Fruit fly (Drosophila melanogaster) whole organism, embryonic: ENCODE measurements around the gene Prx2.

Experiments used
- Aef1 ChIP-seq: fragments of 200-800 bp; sonication (Bioruptor generic); IDR thresholded peaks from 3 replicates; pipeline ENCODE4 v1.3.6; 2022; ENCODE audit warnings: missing biosample characterization, missing genetic modification characterization
- Atf3 ChIP-seq: fragments of 200-800 bp; sonication (Bioruptor generic); optimal IDR thresholded peaks from 3 replicates; lab custom pipeline; 2016; ENCODE audit warnings: missing biosample characterization, missing genetic modification characterization
- B-H1 ChIP-seq: fragments of 200-800 bp; sonication (Bioruptor generic); IDR thresholded peaks from 3 replicates; pipeline ENCODE4 v1.3.6; 2022; ENCODE audit warnings: missing biosample characterization, missing genetic modification characterization
- Blimp-1 ChIP-seq: fragments of 200-800 bp; sonication (Bioruptor generic); optimal IDR thresholded peaks from 3 replicates; lab custom pipeline; 2018; ENCODE audit warnings: missing biosample characterization, missing genetic modification characterization, mild to moderate bottlenecking, moderate library complexity, missing genetic modification reagents
- CG10147 ChIP-seq: fragments of 200-800 bp; sonication (Bioruptor generic); optimal IDR thresholded peaks from 2 replicates; lab custom pipeline; 2019; ENCODE audit warnings: missing biosample characterization, mild to moderate bottlenecking, missing genetic modification characterization, moderate library complexity
- CG10209 ChIP-seq: fragments of 200-800 bp; sonication (Bioruptor generic); optimal IDR thresholded peaks from 3 replicates; lab custom pipeline; 2017; ENCODE audit warnings: missing biosample characterization, mild to moderate bottlenecking, missing genetic modification characterization, missing genetic modification reagents
- CG11504 ChIP-seq: fragments of 200-800 bp; sonication (Bioruptor generic); optimal IDR thresholded peaks from 3 replicates; lab custom pipeline; 2019; ENCODE audit warnings: missing biosample characterization, mild to moderate bottlenecking, missing genetic modification characterization, moderate library complexity
- CG11696 ChIP-seq: fragments of 200-800 bp; sonication (Bioruptor generic); IDR thresholded peaks from 2 replicates; pipeline ENCODE4 v1.3.6; 2022; ENCODE audit warnings: missing biosample characterization, missing genetic modification characterization
- CG12155 ChIP-seq: fragments of 200-800 bp; sonication (Bioruptor generic); optimal IDR thresholded peaks from 3 replicates; lab custom pipeline; 2016; ENCODE audit warnings: missing biosample characterization, missing genetic modification characterization
- CG14860 ChIP-seq: fragments of 200-800 bp; sonication (Bioruptor generic); IDR thresholded peaks from 3 replicates; pipeline ENCODE4 v1.3.6; 2022; ENCODE audit warnings: missing biosample characterization, missing genetic modification characterization; ENCODE audit not compliant: partially characterized antibody
- CG18619 ChIP-seq: fragments of 200-800 bp; sonication (Bioruptor generic); optimal IDR thresholded peaks from 3 replicates; lab custom pipeline; 2017; ENCODE audit warnings: missing biosample characterization, mild to moderate bottlenecking, missing genetic modification characterization
- CG2712 ChIP-seq: fragments of 200-800 bp; optimal IDR thresholded peaks from 3 replicates; lab custom pipeline; 2019; ENCODE audit warnings: missing biosample characterization, mild to moderate bottlenecking, missing genetic modification characterization, moderate library complexity
- CG31224 ChIP-seq: fragments of 200-800 bp; sonication (Bioruptor generic); IDR thresholded peaks from 2 replicates; pipeline ENCODE4 v1.3.6; 2022; ENCODE audit warnings: missing biosample characterization, missing genetic modification characterization
- CG3281 ChIP-seq: fragments of 200-800 bp; sonication (Bioruptor generic); optimal IDR thresholded peaks from 3 replicates; lab custom pipeline; 2017; ENCODE audit warnings: missing biosample characterization, mild to moderate bottlenecking, missing genetic modification characterization
- CG4404 ChIP-seq: fragments of 200-800 bp; sonication (Bioruptor generic); IDR thresholded peaks from 2 replicates; pipeline ENCODE4 v1.3.6; 2022; ENCODE audit warnings: missing biosample characterization, missing genetic modification characterization
- CG5180 ChIP-seq: fragments of 200-800 bp; sonication (Bioruptor generic); optimal IDR thresholded peaks from 3 replicates; lab custom pipeline; 2017; ENCODE audit warnings: missing biosample characterization, missing genetic modification characterization, mild to moderate bottlenecking, moderate library complexity, missing genetic modification reagents
- CG7987 ChIP-seq: fragments of 200-800 bp; sonication (Bioruptor generic); optimal IDR thresholded peaks from 2 replicates; lab custom pipeline; 2018; ENCODE audit warnings: missing biosample characterization, mild to moderate bottlenecking, missing genetic modification characterization, moderate library complexity
- CG8944 ChIP-seq: fragments of 200-800 bp; sonication (Bioruptor generic); optimal IDR thresholded peaks from 3 replicates; lab custom pipeline; 2016; ENCODE audit warnings: missing biosample characterization, missing genetic modification characterization
- CHES-1-like ChIP-seq: fragments of 200-800 bp; sonication (Bioruptor generic); optimal IDR thresholded peaks from 2 replicates; lab custom pipeline; 2016; ENCODE audit warnings: missing biosample characterization, missing genetic modification characterization
- E2f1 ChIP-seq: fragments of 200-800 bp; sonication (Bioruptor generic); IDR thresholded peaks from 2 replicates; pipeline ENCODE4 v1.3.6; 2022; ENCODE audit warnings: missing biosample characterization, missing genetic modification characterization
- ERR ChIP-seq: fragments of 200-800 bp; sonication (Bioruptor generic); optimal IDR thresholded peaks from 2 replicates; lab custom pipeline; 2016; ENCODE audit warnings: missing biosample characterization, missing genetic modification characterization
- H2.0 ChIP-seq: fragments of 200-800 bp; sonication (Bioruptor generic); IDR thresholded peaks from 2 replicates; pipeline ENCODE4 v1.3.6; 2022; ENCODE audit warnings: missing biosample characterization, missing genetic modification characterization
- HmgD ChIP-seq: fragments of 200-800 bp; sonication (Bioruptor generic); optimal IDR thresholded peaks from 3 replicates; lab custom pipeline; 2016; ENCODE audit warnings: missing biosample characterization, missing genetic modification characterization
- Jarid2 ChIP-seq: fragments of 200-800 bp; sonication (Bioruptor generic); optimal IDR thresholded peaks from 3 replicates; lab custom pipeline; 2017; ENCODE audit warnings: mild to moderate bottlenecking, missing biosample characterization, missing genetic modification reagents, missing genetic modification characterization
- Kr ChIP-seq: fragments of 200-800 bp; sonication (Bioruptor generic); optimal IDR thresholded peaks from 2 replicates; lab custom pipeline; 2017; ENCODE audit warnings: missing biosample characterization, mild to moderate bottlenecking, missing genetic modification characterization
- Med ChIP-seq: fragments of 200-800 bp; sonication (Bioruptor generic); peaks from one replicate; lab custom pipeline; 2016; ENCODE audit warnings: missing biosample characterization, missing genetic modification characterization, mild to moderate bottlenecking, inconsistent platforms, moderate library complexity
- Mrtf ChIP-seq: fragments of 200-800 bp; sonication (Bioruptor generic); IDR thresholded peaks from 3 replicates; pipeline ENCODE4 v1.3.6; 2022; ENCODE audit warnings: missing biosample characterization, missing genetic modification characterization
- NC2α ChIP-seq: fragments of 200-800 bp; sonication (Bioruptor generic); optimal IDR thresholded peaks from 2 replicates; lab custom pipeline; 2016; ENCODE audit warnings: missing biosample characterization, missing genetic modification characterization
- NK7.1 ChIP-seq: fragments of 200-800 bp; sonication (Bioruptor generic); optimal IDR thresholded peaks from 3 replicates; lab custom pipeline; 2016; ENCODE audit warnings: missing biosample characterization, missing genetic modification characterization
- Neu2 ChIP-seq: fragments of 200-800 bp; sonication (Bioruptor generic); optimal IDR thresholded peaks from 3 replicates; lab custom pipeline; 2016; ENCODE audit warnings: missing biosample characterization, missing genetic modification characterization, borderline replicate concordance
- Nf-YA ChIP-seq: fragments of 200-800 bp; sonication (Bioruptor generic); IDR thresholded peaks from 2 replicates; pipeline ENCODE4 v1.3.6; 2022; ENCODE audit warnings: missing biosample characterization, missing genetic modification characterization
- PHDP ChIP-seq: fragments of 200-800 bp; sonication (Bioruptor generic); optimal IDR thresholded peaks from 3 replicates; lab custom pipeline; 2018; ENCODE audit warnings: missing biosample characterization, mild to moderate bottlenecking, missing genetic modification characterization, moderate library complexity
- Rfx ChIP-seq: fragments of 200-800 bp; sonication (Bioruptor generic); IDR thresholded peaks from 2 replicates; pipeline ENCODE4 v1.3.6; 2022; ENCODE audit warnings: missing biosample characterization, missing genetic modification characterization
- Sry-δ ChIP-seq: fragments of 200-800 bp; sonication (Bioruptor generic); optimal IDR thresholded peaks from 2 replicates; lab custom pipeline; 2016; ENCODE audit warnings: missing biosample characterization, missing genetic modification characterization
- al ChIP-seq: fragments of 200-800 bp; sonication (Bioruptor generic); IDR thresholded peaks from 2 replicates; pipeline ENCODE4 v1.3.6; 2022; ENCODE audit warnings: missing biosample characterization, missing genetic modification characterization
- ap ChIP-seq: fragments of 200-800 bp; sonication (Bioruptor generic); IDR thresholded peaks from 2 replicates; pipeline ENCODE4 v1.3.6; 2022; ENCODE audit warnings: missing biosample characterization, missing genetic modification characterization
- br ChIP-seq: fragments of >200 bp; optimal IDR thresholded peaks from 2 replicates; lab custom pipeline; 2017
- crp ChIP-seq, 2 experiments: fragments of 200-800 bp; sonication (Bioruptor generic); optimal IDR thresholded peaks; 2 replicates in 1 of 2; 3 replicates in 1 of 2; lab custom pipeline; 2017; ENCODE audit warnings: missing biosample characterization in 2 of 2, missing genetic modification characterization in 2 of 2, mild to moderate bottlenecking in 1 of 2, moderate library complexity in 1 of 2
- gcm ChIP-seq: fragments of 200-800 bp; sonication (Bioruptor generic); optimal IDR thresholded peaks from 2 replicates; lab custom pipeline; 2019; ENCODE audit warnings: missing biosample characterization, mild to moderate bottlenecking, missing genetic modification characterization, moderate library complexity
- gsb-n ChIP-seq: fragments of 200-800 bp; sonication (Bioruptor generic); optimal IDR thresholded peaks from 3 replicates; lab custom pipeline; 2018; ENCODE audit warnings: missing biosample characterization, mild to moderate bottlenecking, missing genetic modification characterization
- hb ChIP-seq: fragments of 200-800 bp; sonication (Bioruptor generic); IDR thresholded peaks from 3 replicates; pipeline ENCODE4 v1.3.6; 2022; ENCODE audit warnings: missing biosample characterization, missing genetic modification characterization; ENCODE audit not compliant: partially characterized antibody
- hbn ChIP-seq: fragments of 200-800 bp; sonication (Bioruptor generic); IDR thresholded peaks from 2 replicates; pipeline ENCODE4 v1.3.6; 2022; ENCODE audit warnings: missing biosample characterization, missing genetic modification characterization; ENCODE audit not compliant: partially characterized antibody
- ken ChIP-seq: fragments of 200-800 bp; sonication (Bioruptor generic); IDR thresholded peaks from 3 replicates; pipeline ENCODE4 v1.3.6; 2022; ENCODE audit warnings: missing biosample characterization, missing genetic modification characterization
- lab ChIP-seq: fragments of 200-800 bp; sonication (Bioruptor generic); optimal IDR thresholded peaks from 3 replicates; lab custom pipeline; 2017; ENCODE audit warnings: missing biosample characterization, missing genetic modification characterization, mild to moderate bottlenecking, moderate library complexity, missing genetic modification reagents
- psq ChIP-seq: fragments of 200-800 bp; sonication (Bioruptor generic); optimal IDR thresholded peaks from 2 replicates; lab custom pipeline; 2017; ENCODE audit warnings: missing biosample characterization, missing genetic modification characterization
- pzg ChIP-seq: fragments of 200-800 bp; sonication (Bioruptor generic); optimal IDR thresholded peaks from 3 replicates; lab custom pipeline; 2018; ENCODE audit warnings: missing biosample characterization, mild to moderate bottlenecking, missing genetic modification characterization, moderate library complexity
- seq ChIP-seq: fragments of 200-800 bp; sonication (Bioruptor generic); IDR thresholded peaks from 2 replicates; pipeline ENCODE4 v1.3.6; 2022; ENCODE audit warnings: missing biosample characterization, missing genetic modification characterization
- sna ChIP-seq: fragments of 200-800 bp; sonication (Bioruptor generic); IDR thresholded peaks from 2 replicates; pipeline ENCODE4 v1.3.6; 2022; ENCODE audit warnings: missing biosample characterization, missing genetic modification characterization; ENCODE audit not compliant: partially characterized antibody
- unpg ChIP-seq: fragments of 200-800 bp; sonication (Bioruptor generic); optimal IDR thresholded peaks from 3 replicates; lab custom pipeline; 2018; ENCODE audit warnings: missing biosample characterization, mild to moderate bottlenecking, missing genetic modification characterization, moderate library complexity
- vfl ChIP-seq: fragments of 200-800 bp; sonication (Bioruptor generic); optimal IDR thresholded peaks from 2 replicates; lab custom pipeline; 2016; ENCODE audit warnings: missing biosample characterization, missing genetic modification characterization
- yki ChIP-seq: fragments of >200 bp; optimal IDR thresholded peaks from 3 replicates; lab custom pipeline; 2018
- zf30C ChIP-seq: fragments of 200-800 bp; sonication (Bioruptor generic); optimal IDR thresholded peaks from 3 replicates; lab custom pipeline; 2018; ENCODE audit warnings: missing biosample characterization, mild to moderate bottlenecking, missing genetic modification characterization

The Prx2 gene

DNA sequence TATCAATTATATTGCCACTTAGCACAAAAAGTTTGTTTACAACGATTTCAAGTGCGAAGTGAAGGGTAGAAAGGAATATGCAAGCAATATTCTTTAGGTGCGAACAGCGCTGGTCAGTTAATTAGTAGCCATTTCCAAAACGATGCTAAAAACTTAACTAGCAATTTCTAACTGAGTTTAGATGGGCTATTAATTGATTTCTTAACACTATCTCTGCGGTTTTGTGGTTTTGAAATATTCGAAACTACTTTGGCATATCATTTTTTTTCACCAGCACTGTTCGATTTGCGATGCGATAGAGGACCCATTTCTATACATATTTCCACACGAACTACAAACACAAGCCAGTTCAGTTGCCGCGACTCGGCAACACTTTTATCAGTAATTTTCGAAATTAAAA is 46.9 kb downstream of the Prx2 start (continued):
- TF ChIP-seq CG5180 (GFP tag; lab: Kevin White, UChicago) (no peak), yki (lab: Kevin White, UChicago) (no peak), Rfx (peak; percentile 39; the same call in 1 of the 2 replicates), crp (GFP tag; optimal IDR thresholded peaks at IDR 0.05; lab: Kevin White, UChicago) (no peak), CG10209 (GFP tag; lab: Kevin White, UChicago) (peak; percentile 24), Nf-YA (no peak), ERR (no peak), unpg (GFP tag; lab: Kevin White, UChicago) (peak; percentile 2), ken (GFP tag; lab: Robert Waterston, UW) (no peak), CG18619 (GFP tag; lab: Kevin White, UChicago) (no peak), al (GFP tag; lab: Robert Waterston, UW) (no peak), gsb-n (tag; lab: Kevin White, UChicago) (no peak), CG7987 (GFP tag; lab: Kevin White, UChicago) (no peak), Atf3 (no peak), hb (GFP tag; lab: Robert Waterston, UW) (no peak), gcm (GFP tag; lab: Kevin White, UChicago) (no peak), CG10147 (GFP tag; lab: Kevin White, UChicago) (no peak), Kr (GFP tag; lab: Kevin White, UChicago) (no peak), CHES-1-like (GFP tag; lab: Kevin White, UChicago) (no peak), CG4404 (GFP tag; lab: Robert Waterston, UW) (no peak), CG31224 (GFP tag; lab: Robert Waterston, UW) (no peak), CG14860 (GFP tag; lab: Robert Waterston, UW) (no peak), CG11504 (tag; lab: Kevin White, UChicago) (no peak), NC2α (GFP tag; lab: Kevin White, UChicago) (no peak), hbn (no peak), sna (GFP tag; lab: Robert Waterston, UW) (no peak), Med (GFP tag; lab: Kevin White, UChicago) (peak; percentile 86), NK7.1 (GFP tag; lab: Kevin White, UChicago) (no peak), CG11696 (GFP tag; lab: Robert Waterston, UW) (peak; percentile 82), E2f1 (GFP tag; lab: Robert Waterston, UW) (peak; percentile 17; the same call in 1 of the 2 replicates), Sry-δ (GFP tag; lab: Kevin White, UChicago) (no peak), Mrtf (GFP tag; lab: Robert Waterston, UW) (no peak), B-H1 (GFP tag; lab: Robert Waterston, UW) (no peak), CG2712 (no peak), HmgD (GFP tag; lab: Kevin White, UChicago) (no peak), PHDP (peak; percentile 11), CG12155 (GFP tag; lab: Kevin White, UChicago) (peak; percentile 8), Neu2 (GFP tag; lab: Kevin White, UChicago) (no peak), seq (no peak), psq (GFP tag; lab: Kevin White, UChicago) (no peak), Blimp-1 (no peak), CG3281 (GFP tag; lab: Kevin White, UChicago) (peak; percentile 44), pzg (GFP tag; lab: Kevin White, UChicago) (no peak), Aef1 (no peak), zf30C (GFP tag; lab: Kevin White, UChicago) (no peak), ap (no peak), vfl (GFP tag; lab: Kevin White, UChicago) (no peak), br (lab: Kevin White, UChicago) (no peak), CG8944 (GFP tag; lab: Kevin White, UChicago) (no peak), H2.0 (GFP tag; lab: Robert Waterston, UW) (no peak), lab (GFP tag; lab: Kevin White, UChicago) (peak; percentile 70), Jarid2 (GFP tag; lab: Kevin White, UChicago) (no peak)
